Worm (Caenorhabditis elegans): Measurements from ENCODE around the gene ZK177.2.

- TF ChIP-seq scrt-1 (GFP tag; IDR thresholded peaks at IDR 0.05) (no peak), ama-1 (optimal IDR thresholded peaks at IDR 0.05) (no peak)
These were observed 13.2 kb upstream of the ZK177.2 start, which contains the start of gene npp-24 for ce11 chrII:5505820-5506287.
